Fruit fly (Drosophila melanogaster) whole organism, pupa: ENCODE measurements around the gene eIF3h.

ENCODE experiments used
- CG10348 ChIP-seq: fragments of 200-800 bp; sonication (Bioruptor generic); IDR thresholded peaks from 2 replicates; pipeline ENCODE4 v1.3.6; 2022; ENCODE audit warnings: missing biosample characterization, missing genetic modification characterization
- CG12605 ChIP-seq: fragments of 200-800 bp; sonication (Bioruptor generic); IDR thresholded peaks from 2 replicates; pipeline ENCODE4 v1.3.6; 2022; ENCODE audit warnings: missing biosample characterization, missing genetic modification characterization
- CG13204 ChIP-seq: fragments of 200-800 bp; sonication (Bioruptor generic); optimal IDR thresholded peaks from 2 replicates; lab custom pipeline; 2018; ENCODE audit warnings: missing biosample characterization, mild to moderate bottlenecking, missing genetic modification characterization, moderate library complexity
- CG14655 ChIP-seq: fragments of 200-800 bp; sonication (Bioruptor generic); optimal IDR thresholded peaks from 3 replicates; lab custom pipeline; 2017; ENCODE audit warnings: mild to moderate bottlenecking, missing biosample characterization, missing genetic modification reagents, missing genetic modification characterization
- CG15710 ChIP-seq: fragments of 200-800 bp; sonication (Bioruptor generic); optimal IDR thresholded peaks from 2 replicates; lab custom pipeline; 2018; ENCODE audit warnings: missing biosample characterization, mild to moderate bottlenecking, missing genetic modification characterization, moderate library complexity
- CG17806 ChIP-seq: fragments of 200-800 bp; sonication (Bioruptor generic); optimal IDR thresholded peaks from 2 replicates; lab custom pipeline; 2018; ENCODE audit warnings: missing biosample characterization, mild to moderate bottlenecking, missing genetic modification characterization, moderate library complexity
- CG32121 ChIP-seq: fragments of 200-800 bp; sonication (Bioruptor generic); IDR thresholded peaks from 2 replicates; pipeline ENCODE4 v1.3.6; 2022; ENCODE audit warnings: missing biosample characterization, missing genetic modification characterization
- CG34367 ChIP-seq: fragments of 200-800 bp; sonication (Bioruptor generic); optimal IDR thresholded peaks from 2 replicates; lab custom pipeline; 2018; ENCODE audit warnings: missing biosample characterization, mild to moderate bottlenecking, missing genetic modification characterization
- CG4496 ChIP-seq: fragments of 200-800 bp; sonication (Bioruptor generic); IDR thresholded peaks from 3 replicates; pipeline ENCODE4 v1.3.6; 2022; ENCODE audit warnings: missing biosample characterization, missing genetic modification characterization
- CG8159 ChIP-seq: fragments of 200-800 bp; sonication (Bioruptor generic); optimal IDR thresholded peaks from 3 replicates; lab custom pipeline; 2018; ENCODE audit warnings: missing biosample characterization, mild to moderate bottlenecking, missing genetic modification characterization, moderate library complexity
- CG8301 ChIP-seq: fragments of 200-800 bp; sonication (Bioruptor generic); optimal IDR thresholded peaks from 2 replicates; lab custom pipeline; 2018; ENCODE audit warnings: missing biosample characterization, mild to moderate bottlenecking, missing genetic modification characterization
- CG9948 ChIP-seq: fragments of 200-800 bp; sonication (Bioruptor generic); optimal IDR thresholded peaks from 2 replicates; lab custom pipeline; 2018; ENCODE audit warnings: missing biosample characterization, mild to moderate bottlenecking, missing genetic modification characterization, moderate library complexity
- D1 ChIP-seq: fragments of 200-800 bp; sonication (Bioruptor generic); optimal IDR thresholded peaks from 2 replicates; lab custom pipeline; 2018; ENCODE audit warnings: missing biosample characterization, mild to moderate bottlenecking, missing genetic modification characterization, moderate library complexity
- EcR ChIP-seq: fragments of 200-800 bp; sonication (Bioruptor generic); optimal IDR thresholded peaks from 3 replicates; lab custom pipeline; 2019; ENCODE audit warnings: missing biosample characterization, missing genetic modification characterization, mild to moderate bottlenecking, moderate library complexity, missing genetic modification reagents
- Ets98B ChIP-seq: fragments of 200-800 bp; sonication (Bioruptor generic); IDR thresholded peaks from 2 replicates; pipeline ENCODE4 v1.3.6; 2022; ENCODE audit warnings: missing biosample characterization, missing genetic modification characterization
- Pif1A ChIP-seq: fragments of 200-800 bp; sonication (Bioruptor generic); optimal IDR thresholded peaks from 3 replicates; lab custom pipeline; 2016; ENCODE audit warnings: missing biosample characterization, missing genetic modification characterization
- Pif1B ChIP-seq: fragments of 200-800 bp; sonication (Bioruptor generic); optimal IDR thresholded peaks from 3 replicates; lab custom pipeline; 2016; ENCODE audit warnings: missing biosample characterization, missing genetic modification characterization
- Snoo ChIP-seq: fragments of 200-800 bp; sonication (Bioruptor generic); optimal IDR thresholded peaks from 3 replicates; lab custom pipeline; 2017; ENCODE audit warnings: missing biosample characterization, mild to moderate bottlenecking, missing genetic modification characterization, inconsistent platforms
- fd96Ca ChIP-seq: fragments of 200-800 bp; sonication (Bioruptor generic); IDR thresholded peaks from 3 replicates; pipeline ENCODE4 v1.3.6; 2022; ENCODE audit warnings: missing biosample characterization, missing genetic modification characterization
- gl ChIP-seq: fragments of 200-800 bp; sonication (Bioruptor generic); optimal IDR thresholded peaks from 2 replicates; lab custom pipeline; 2018; ENCODE audit warnings: missing biosample characterization, mild to moderate bottlenecking, missing genetic modification characterization
- rn ChIP-seq: fragments of 200-800 bp; sonication (Bioruptor generic); IDR thresholded peaks from 2 replicates; pipeline ENCODE4 v1.3.6; 2022; ENCODE audit warnings: missing biosample characterization, missing genetic modification characterization

Gene eIF3h

DNA sequence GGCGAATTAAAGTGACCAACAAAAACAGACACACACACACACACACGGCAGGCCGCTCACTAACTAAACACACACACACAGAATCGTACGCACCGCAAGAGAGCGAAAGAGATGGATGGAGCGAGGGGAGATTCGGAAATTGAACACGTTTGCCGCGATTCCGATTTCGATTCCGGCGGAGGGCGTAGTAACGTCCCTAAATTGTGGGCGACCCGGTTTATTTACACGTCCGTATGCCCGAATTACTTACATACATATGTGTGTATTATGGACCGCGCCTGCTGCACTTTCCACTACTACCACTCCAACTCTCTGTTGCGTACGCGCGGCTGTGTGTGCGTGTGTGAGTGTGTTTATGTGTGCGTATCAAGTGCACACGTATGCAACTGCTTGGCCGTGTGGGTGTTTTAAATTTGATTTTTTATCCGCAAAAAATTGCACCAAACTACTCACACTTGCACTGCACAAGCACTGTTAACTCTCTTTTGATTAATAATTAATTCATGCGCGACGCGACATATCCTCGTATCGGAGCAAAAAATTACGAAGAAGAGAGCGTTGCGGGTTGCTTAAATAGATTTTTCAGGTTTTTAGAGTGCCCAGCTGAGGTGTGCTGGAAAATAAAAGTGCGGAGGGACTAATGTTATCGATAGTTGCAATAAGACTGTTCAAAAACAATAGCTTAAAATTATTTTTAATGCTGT, 40.2 kb upstream of the eIF3h start, which contains the start of gene Pgant5:
TSS of gene Pgant5 (minus strand) at position 601 of the 704 bp plus-strand sequence.
- TF ChIP-seq Pif1A (GFP tag; lab: Kevin White, UChicago) (peak; percentile 42), Ets98B (GFP tag; lab: Robert Waterston, UW) (peak; percentile 24; the same call in 1 of the 2 replicates), CG4496 (GFP tag; lab: Robert Waterston, UW) (peak; percentile 53; the same call in 1 of the 3 replicates), CG12605 (GFP tag; lab: Robert Waterston, UW) (no peak), CG13204 (GFP tag; lab: Kevin White, UChicago) (peak; percentile 34), CG34367 (tag; lab: Kevin White, UChicago) (no peak), fd96Ca (GFP tag; lab: Robert Waterston, UW) (peak; percentile 30; the same call in 1 of the 3 replicates), CG8301 (no peak), CG17806 (no peak), CG8159 (tag; lab: Kevin White, UChicago) (no peak), rn (GFP tag; lab: Robert Waterston, UW) (no peak), CG15710 (peak; percentile 7), Pif1B (GFP tag; lab: Kevin White, UChicago) (no peak), EcR (GFP tag; lab: Kevin White, UChicago) (peak; percentile 39), Snoo (tag; lab: Kevin White, UChicago) (no peak), CG32121 (no peak), CG9948 (tag; lab: Kevin White, UChicago) (no peak), gl (tag; lab: Kevin White, UChicago) (no peak), D1 (tag; lab: Kevin White, UChicago) (peak; percentile 6), CG10348 (GFP tag; lab: Robert Waterston, UW) (no peak), CG14655 (GFP tag; lab: Kevin White, UChicago) (no peak)

DNA sequence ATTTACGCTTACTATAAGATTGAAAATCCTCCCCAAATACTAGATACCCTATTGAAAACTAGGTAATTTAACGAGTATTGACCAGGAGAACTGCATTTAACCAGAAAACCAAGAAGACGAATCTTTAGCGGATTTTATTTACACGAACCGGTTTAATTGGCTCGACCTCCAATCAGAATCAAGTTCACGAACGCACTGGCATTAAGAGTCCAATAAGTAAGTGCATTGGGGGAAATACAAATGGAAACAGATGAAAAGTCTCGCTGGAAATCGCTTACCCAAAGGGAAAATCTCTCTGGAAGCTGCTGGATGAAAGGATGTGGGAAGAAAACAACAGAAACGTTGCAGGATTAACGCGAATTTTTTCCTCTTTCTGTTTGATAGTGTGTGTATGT, 39.7 kb upstream of the eIF3h start:
- TF ChIP-seq D1 (tag; lab: Kevin White, UChicago) (no peak), Ets98B (GFP tag; lab: Robert Waterston, UW) (no peak), EcR (GFP tag; lab: Kevin White, UChicago) (peak; percentile 64), Snoo (tag; lab: Kevin White, UChicago) (no peak)

dm6 chr2L:5092145-5092544, 39.3 kb upstream of the eIF3h start:
- peak; percentile 34 for TF ChIP-seq Snoo (tag; lab: Kevin White, UChicago)
- TF ChIP-seq CG10348 (GFP tag; lab: Robert Waterston, UW) = no peak
- TF ChIP-seq CG15710 = peak; percentile 58
- peak; percentile 3 for TF ChIP-seq Pif1A (GFP tag; lab: Kevin White, UChicago)
- no peak for TF ChIP-seq rn (GFP tag; lab: Robert Waterston, UW)
- peak; percentile 16 for TF ChIP-seq CG14655 (GFP tag; lab: Kevin White, UChicago)
- peak; percentile 26 for TF ChIP-seq CG8159 (tag; lab: Kevin White, UChicago)
- TF ChIP-seq CG9948 (tag; lab: Kevin White, UChicago) = peak; percentile 28

dm6 chr2L:5090352-5090751, 37.5 kb upstream of the eIF3h start:
- peak; percentile 55 for TF ChIP-seq CG14655 (GFP tag; lab: Kevin White, UChicago)
- TF ChIP-seq fd96Ca (GFP tag; lab: Robert Waterston, UW) = peak; percentile 73; the same call in 2 of the 3 replicates
- TF ChIP-seq CG8159 (tag; lab: Kevin White, UChicago) = peak; percentile 45
- TF ChIP-seq gl (tag; lab: Kevin White, UChicago) = no peak
- no peak for TF ChIP-seq Pif1B (GFP tag; lab: Kevin White, UChicago)
- TF ChIP-seq CG12605 (GFP tag; lab: Robert Waterston, UW) = peak; percentile 31; the same call in 1 of the 2 replicates
- peak; percentile 59 for TF ChIP-seq Pif1A (GFP tag; lab: Kevin White, UChicago)
- peak; percentile 41 for TF ChIP-seq CG15710
- peak; percentile 41; the same call in 1 of the 2 replicates for TF ChIP-seq CG32121
- TF ChIP-seq CG4496 (GFP tag; lab: Robert Waterston, UW) = peak; percentile 57; the same call in 1 of the 3 replicates
- peak; percentile 24 for TF ChIP-seq CG9948 (tag; lab: Kevin White, UChicago)
- TF ChIP-seq rn (GFP tag; lab: Robert Waterston, UW) = 0 out of 2 replicates have a peak, but pooled peaks have one; percentile 28
- peak; percentile 44 for TF ChIP-seq CG17806
- peak; percentile 60 for TF ChIP-seq CG8301
- peak; percentile 0 for TF ChIP-seq CG34367 (tag; lab: Kevin White, UChicago)
- no peak for TF ChIP-seq Snoo (tag; lab: Kevin White, UChicago)
- TF ChIP-seq CG10348 (GFP tag; lab: Robert Waterston, UW) = 0 out of 2 replicates have a peak, but pooled peaks have one; percentile 20
- TF ChIP-seq D1 (tag; lab: Kevin White, UChicago) = no peak
- TF ChIP-seq Ets98B (GFP tag; lab: Robert Waterston, UW) = peak; percentile 16; the same call in 1 of the 2 replicates

DNA sequence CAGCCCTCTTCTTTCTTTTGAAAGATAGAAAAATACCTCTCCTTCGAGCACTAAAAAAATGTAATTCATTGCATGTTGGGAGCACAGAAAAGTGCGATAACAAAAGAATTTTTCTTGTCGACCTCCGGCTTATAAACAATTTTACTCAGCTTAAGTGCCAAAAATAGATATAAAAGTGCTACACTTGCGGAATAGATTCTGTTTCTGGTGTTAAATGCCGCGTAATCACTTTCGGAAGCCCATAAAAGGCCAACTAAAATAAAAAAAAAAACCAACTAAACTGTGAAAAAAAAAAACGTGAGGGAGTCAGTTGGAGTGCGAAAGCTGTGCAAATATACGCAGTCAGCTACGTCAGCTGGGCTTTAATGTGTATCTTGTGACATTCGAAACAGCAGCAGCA, 36.7 kb upstream of the eIF3h start:
- TF ChIP-seq Ets98B (GFP tag; lab: Robert Waterston, UW) (no peak), CG10348 (GFP tag; lab: Robert Waterston, UW) (no peak), CG14655 (GFP tag; lab: Kevin White, UChicago) (no peak), Pif1A (GFP tag; lab: Kevin White, UChicago) (no peak), CG9948 (tag; lab: Kevin White, UChicago) (no peak), CG13204 (GFP tag; lab: Kevin White, UChicago) (no peak), fd96Ca (GFP tag; lab: Robert Waterston, UW) (no peak), CG15710 (no peak), CG12605 (GFP tag; lab: Robert Waterston, UW) (no peak), rn (GFP tag; lab: Robert Waterston, UW) (no peak), Pif1B (GFP tag; lab: Kevin White, UChicago) (no peak), CG8301 (no peak), CG32121 (no peak), D1 (tag; lab: Kevin White, UChicago) (no peak), CG4496 (GFP tag; lab: Robert Waterston, UW) (no peak), CG8159 (tag; lab: Kevin White, UChicago) (no peak), gl (tag; lab: Kevin White, UChicago) (no peak), CG34367 (tag; lab: Kevin White, UChicago) (no peak), Snoo (tag; lab: Kevin White, UChicago) (no peak), CG17806 (no peak)
